Worm (Caenorhabditis elegans) whole organism, L4 larva: ENCODE data around the gene C40C9.4.

Experiments used
- Y105C5A.15 ChIP-seq: fragments of 200-800 bp; sonication (Bioruptor generic); IDR thresholded peaks from 2 replicates; pipeline ENCODE4 v1.3.6; 2022; ENCODE audit warnings: missing genetic modification characterization, missing compliant biosample characterization
- ceh-28 ChIP-seq: fragments of 150-350 bp; optimal IDR thresholded peaks from 2 replicates; lab custom pipeline; 2014; ENCODE audit warnings: missing biosample characterization, missing genetic modification reagents, missing genetic modification characterization
- ceh-32 ChIP-seq: sonication (generic microtip); optimal IDR thresholded peaks from 2 replicates; lab custom pipeline; 2016; ENCODE audit warnings: mild to moderate bottlenecking, missing genetic modification characterization, missing compliant biosample characterization; ENCODE audit not compliant: poor library complexity
- egl-27 ChIP-seq: sonication (generic microtip); optimal IDR thresholded peaks from 3 replicates; lab custom pipeline; 2017; ENCODE audit warnings: missing biosample characterization, missing genetic modification reagents, missing genetic modification characterization
- hif-1 ChIP-seq, 2 experiments: sonication (generic microtip); optimal IDR thresholded peaks; 2 replicates each; lab custom pipeline; 2016 to 2017; ENCODE audit warnings: missing compliant biosample characterization in 2 of 2, missing genetic modification characterization in 2 of 2, missing genetic modification reagents in 2 of 2, missing genotype in 2 of 2, mild to moderate bottlenecking in 1 of 2
- jun-1 ChIP-seq: fragments of 150-350 bp; optimal IDR thresholded peaks from 2 replicates; lab custom pipeline; 2014; ENCODE audit warnings: missing biosample characterization, missing genetic modification reagents, missing genetic modification characterization
- nhr-28 ChIP-seq: fragments of 150-350 bp; optimal IDR thresholded peaks from 2 replicates; lab custom pipeline; 2014; ENCODE audit warnings: missing biosample characterization, missing genetic modification characterization
- rbr-2 ChIP-seq: sonication (generic microtip); optimal IDR thresholded peaks from 2 replicates; lab custom pipeline; 2016; ENCODE audit warnings: missing genotype, missing genetic modification characterization, missing compliant biosample characterization
- skn-1 ChIP-seq: fragments of 150-350 bp; optimal IDR thresholded peaks from 2 replicates; lab custom pipeline; 2014; ENCODE audit warnings: missing biosample characterization, missing genetic modification characterization
- unc-62 ChIP-seq, 3 experiments: fragments of 150-350 bp in 1 of 3; sonication (generic microtip); optimal IDR thresholded peaks in 2 of 3; peaks in 1 of 3; 1 replicate in 1 of 3; 2 replicates in 2 of 3; lab custom pipeline; 2014 to 2017; ENCODE audit warnings: missing biosample characterization in 3 of 3, missing genetic modification characterization in 3 of 3, missing genetic modification reagents in 3 of 3, missing genotype in 1 of 3
- zag-1 ChIP-seq: fragments of 150-350 bp; optimal IDR thresholded peaks from 2 replicates; lab custom pipeline; 2014; ENCODE audit warnings: missing biosample characterization, missing genetic modification characterization
- ztf-11 ChIP-seq: fragments of 150-350 bp; optimal IDR thresholded peaks from 2 replicates; lab custom pipeline; 2014; ENCODE audit warnings: missing biosample characterization, missing genetic modification characterization

DNA sequence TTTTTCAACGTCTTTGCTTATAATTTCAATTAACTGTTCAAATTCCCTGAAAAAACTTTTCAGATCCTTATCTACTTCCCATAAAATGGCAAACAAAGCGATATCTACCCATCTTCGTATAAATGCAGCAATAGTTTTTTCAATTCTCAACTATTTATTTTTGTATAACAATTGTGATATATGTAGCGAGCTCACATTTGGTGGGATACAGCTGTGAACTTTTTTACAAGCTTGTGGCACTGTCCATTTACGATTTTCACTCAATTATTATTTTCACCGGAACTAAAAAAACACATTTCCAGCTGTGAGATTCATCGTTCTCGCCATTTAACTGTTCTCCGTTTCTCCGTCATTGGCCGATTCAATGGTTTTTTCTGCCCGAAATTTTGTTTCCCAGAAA lies at the start of gene C40C9.4:
- TF ChIP-seq rbr-2 (tag; lab: Kevin White, UChicago) (no peak), ceh-32 (tag; lab: Kevin White, UChicago) (no peak), Y105C5A.15 (no peak), ztf-11 (tag; lab: Kevin White, UChicago) (no peak), egl-27 (tag; lab: Kevin White, UChicago) (no peak), skn-1 (tag; lab: Kevin White, UChicago) (no peak), unc-62 (GFP tag; optimal IDR thresholded peaks at IDR 0.05 in 1 of 2; lab: Kevin White, UChicago) (no peak), unc-62 (tag; optimal IDR thresholded peaks at IDR 0.05; lab: Kevin White, UChicago) (no peak), hif-1 (tag; optimal IDR thresholded peaks at IDR 0.05; lab: Kevin White, UChicago) (no peak), jun-1 (tag; lab: Kevin White, UChicago) (no peak), nhr-28 (tag; lab: Kevin White, UChicago) (no peak), zag-1 (tag; lab: Kevin White, UChicago) (no peak), ceh-28 (no peak)
